Worm (Caenorhabditis elegans) whole organism, mixed stage, embryonic: ENCODE results near the gene men-1.

ENCODE experiments used
- M03D4.4 ChIP-seq: sonication (generic microtip); optimal IDR thresholded peaks from 2 replicates; lab custom pipeline; 2017; ENCODE audit warnings: mild to moderate bottlenecking, missing genetic modification characterization, missing compliant biosample characterization
- bed-3 ChIP-seq: fragments of 200-800 bp; sonication (Bioruptor generic); optimal IDR thresholded peaks from 3 replicates; lab custom pipeline; 2018; ENCODE audit warnings: mild to moderate bottlenecking, missing genetic modification characterization, moderate library complexity, missing compliant biosample characterization
- ceh-39 ChIP-seq: fragments of 150-350 bp; optimal IDR thresholded peaks from 2 replicates; lab custom pipeline; 2014; ENCODE audit warnings: missing biosample characterization, missing genetic modification characterization
- ceh-43 ChIP-seq: fragments of 200-800 bp; sonication (Bioruptor generic); optimal IDR thresholded peaks from 2 replicates; lab custom pipeline; 2018; ENCODE audit warnings: mild to moderate bottlenecking, missing genetic modification characterization, moderate library complexity, missing compliant biosample characterization
- ceh-83 ChIP-seq: fragments of 200-800 bp; sonication (Bioruptor generic); optimal IDR thresholded peaks from 2 replicates; lab custom pipeline; 2018; ENCODE audit warnings: mild to moderate bottlenecking, missing genetic modification characterization, missing compliant biosample characterization
- cnd-1 ChIP-seq: fragments of 200-800 bp; sonication (Bioruptor generic); optimal IDR thresholded peaks from 2 replicates; lab custom pipeline; 2018; ENCODE audit warnings: mild to moderate bottlenecking, missing genetic modification characterization, missing compliant biosample characterization
- drap-1 ChIP-seq: fragments of 200-800 bp; sonication (Bioruptor generic); optimal IDR thresholded peaks from 3 replicates; lab custom pipeline; 2018; ENCODE audit warnings: mild to moderate bottlenecking, missing genetic modification characterization, missing compliant biosample characterization
- elt-1 ChIP-seq: sonication (generic microtip); optimal IDR thresholded peaks from 2 replicates; lab custom pipeline; 2017; ENCODE audit warnings: missing genetic modification characterization, mild to moderate bottlenecking, missing compliant biosample characterization, antibody characterized with exemption, moderate library complexity, borderline replicate concordance; ENCODE audit not compliant: insufficient read depth
- elt-3 ChIP-seq: fragments of 150-350 bp; optimal IDR thresholded peaks from 2 replicates; lab custom pipeline; 2014; ENCODE audit warnings: missing biosample characterization, missing genetic modification characterization
- flh-1 ChIP-seq: fragments of 200-800 bp; sonication (Bioruptor generic); optimal IDR thresholded peaks from 2 replicates; lab custom pipeline; 2018; ENCODE audit warnings: mild to moderate bottlenecking, missing genetic modification characterization, moderate library complexity, missing compliant biosample characterization
- ham-2 ChIP-seq: fragments of 200-800 bp; sonication (Bioruptor generic); optimal IDR thresholded peaks from 2 replicates; lab custom pipeline; 2018; ENCODE audit warnings: mild to moderate bottlenecking, missing genetic modification characterization, missing compliant biosample characterization
- hlh-1 ChIP-seq: fragments of 150-350 bp; optimal IDR thresholded peaks from 2 replicates; lab custom pipeline; 2014; ENCODE audit warnings: missing biosample characterization, missing genetic modification reagents, missing genetic modification characterization
- lin-13 ChIP-seq: fragments of 150-350 bp; optimal IDR thresholded peaks from 2 replicates; lab custom pipeline; 2014; ENCODE audit warnings: missing biosample characterization, missing genetic modification characterization
- lin-32 ChIP-seq: fragments of 200-800 bp; sonication (Bioruptor generic); optimal IDR thresholded peaks from 2 replicates; lab custom pipeline; 2018; ENCODE audit warnings: mild to moderate bottlenecking, missing genetic modification characterization, missing compliant biosample characterization
- lsy-2 ChIP-seq: fragments of 150-350 bp; optimal IDR thresholded peaks from 2 replicates; lab custom pipeline; 2014; ENCODE audit warnings: missing biosample characterization, missing genetic modification characterization
- mab-5 ChIP-seq: fragments of 150-350 bp; optimal IDR thresholded peaks from 2 replicates; lab custom pipeline; 2014; ENCODE audit warnings: missing biosample characterization, missing genetic modification characterization
- mep-1 ChIP-seq: fragments of 150-350 bp; optimal IDR thresholded peaks from 2 replicates; lab custom pipeline; 2017; ENCODE audit warnings: missing biosample characterization, missing genetic modification reagents, missing genetic modification characterization, inconsistent platforms
- nhr-12 ChIP-seq: fragments of 150-350 bp; optimal IDR thresholded peaks from 2 replicates; lab custom pipeline; 2014; ENCODE audit warnings: missing biosample characterization, missing genetic modification characterization
- nhr-2 ChIP-seq: fragments of 150-350 bp; optimal IDR thresholded peaks from 2 replicates; lab custom pipeline; 2014; ENCODE audit warnings: missing biosample characterization, missing genetic modification characterization
- nhr-237 ChIP-seq: fragments of 150-350 bp; optimal IDR thresholded peaks from 2 replicates; lab custom pipeline; 2014; ENCODE audit warnings: missing biosample characterization, missing genetic modification characterization
- nhr-28 ChIP-seq: fragments of 150-350 bp; optimal IDR thresholded peaks from 2 replicates; lab custom pipeline; 2014; ENCODE audit warnings: missing biosample characterization, missing genetic modification characterization
- nhr-76 ChIP-seq: sonication (generic microtip); optimal IDR thresholded peaks from 2 replicates; lab custom pipeline; 2017; ENCODE audit warnings: missing biosample characterization, missing genetic modification characterization
- pha-4 ChIP-seq: fragments of 150-350 bp; optimal IDR thresholded peaks from 2 replicates; lab custom pipeline; 2018; ENCODE audit warnings: missing biosample characterization, missing genetic modification reagents, missing genetic modification characterization
- sem-2 ChIP-seq: fragments of 200-800 bp; sonication (Bioruptor generic); optimal IDR thresholded peaks from 2 replicates; lab custom pipeline; 2018; ENCODE audit warnings: mild to moderate bottlenecking, missing genetic modification characterization, missing compliant biosample characterization
- snpc-4 ChIP-seq: fragments of 150-350 bp; optimal IDR thresholded peaks from 2 replicates; lab custom pipeline; 2014; ENCODE audit warnings: missing biosample characterization, missing genetic modification characterization
- sptf-1 ChIP-seq: sonication (generic microtip); optimal IDR thresholded peaks from 2 replicates; lab custom pipeline; 2017; ENCODE audit warnings: mild to moderate bottlenecking, missing genetic modification characterization, moderate library complexity, missing compliant biosample characterization
- tbx-8 ChIP-seq: fragments of 200-800 bp; sonication (Bioruptor generic); optimal IDR thresholded peaks from 2 replicates; lab custom pipeline; 2018; ENCODE audit warnings: mild to moderate bottlenecking, missing genetic modification characterization, moderate library complexity, missing compliant biosample characterization
- unc-62 ChIP-seq: fragments of 150-350 bp; optimal IDR thresholded peaks from 2 replicates; lab custom pipeline; 2014; ENCODE audit warnings: missing biosample characterization, missing genetic modification reagents, missing genetic modification characterization
- zip-8 ChIP-seq: fragments of 150-350 bp; optimal IDR thresholded peaks from 2 replicates; lab custom pipeline; 2014; ENCODE audit warnings: missing biosample characterization, missing genetic modification characterization
- ztf-11 ChIP-seq: fragments of 150-350 bp; optimal IDR thresholded peaks from 2 replicates; lab custom pipeline; 2014; ENCODE audit warnings: missing biosample characterization, missing genetic modification characterization

Gene men-1

ce11 chrII:14233879-14234278 is at the start of gene men-1:
TSS of gene men-1 (minus strand) at chrII:14234120.
- TF ChIP-seq ceh-43 (GFP tag; lab: Kevin White, UChicago) (no peak), cnd-1 (tag; lab: Kevin White, UChicago) (no peak), unc-62 (GFP tag; lab: Kevin White, UChicago) (no peak), nhr-76 (tag; lab: Kevin White, UChicago) (no peak), ham-2 (GFP tag; lab: Kevin White, UChicago) (no peak), flh-1 (GFP tag; lab: Kevin White, UChicago) (no peak), snpc-4 (tag; lab: Kevin White, UChicago) (no peak), sem-2 (no peak)

ce11 chrII:14276409-14276808 is 42.5 kb upstream of the men-1 start, which contains the start of gene Y54G11A.3:
TSS of gene Y54G11A.3 (plus strand) at chrII:14276621.
- no peak for TF ChIP-seq mep-1 (tag; lab: Kevin White, UChicago)
- TF ChIP-seq pha-4 (tag; lab: Kevin White, UChicago), result no peak
- no peak for TF ChIP-seq drap-1 (GFP tag; lab: Kevin White, UChicago)
- TF ChIP-seq ham-2 (GFP tag; lab: Kevin White, UChicago), result no peak
- no peak for TF ChIP-seq unc-62 (GFP tag; lab: Kevin White, UChicago)

- no peak for TF ChIP-seq ceh-83 (GFP tag; lab: Kevin White, UChicago)
- TF ChIP-seq mep-1 (tag; lab: Kevin White, UChicago), result no peak
- TF ChIP-seq sem-2, result no peak
- TF ChIP-seq mab-5 (tag; lab: Kevin White, UChicago), result no peak
- TF ChIP-seq ham-2 (GFP tag; lab: Kevin White, UChicago), result no peak
- TF ChIP-seq lin-32 (GFP tag; lab: Kevin White, UChicago), result no peak
- no peak for TF ChIP-seq nhr-28 (tag; lab: Kevin White, UChicago)
- TF ChIP-seq tbx-8 (GFP tag; lab: Kevin White, UChicago), result no peak
- TF ChIP-seq lsy-2 (tag; lab: Kevin White, UChicago), result no peak
- no peak for TF ChIP-seq zip-8 (tag; lab: Kevin White, UChicago)
- TF ChIP-seq sptf-1, result no peak
- no peak for TF ChIP-seq nhr-76 (tag; lab: Kevin White, UChicago)
- no peak for TF ChIP-seq pha-4 (tag; lab: Kevin White, UChicago)
- no peak for TF ChIP-seq elt-1 (tag; lab: Kevin White, UChicago)
- TF ChIP-seq flh-1 (GFP tag; lab: Kevin White, UChicago), result no peak
- no peak for TF ChIP-seq ceh-39
- no peak for TF ChIP-seq nhr-2
- no peak for TF ChIP-seq cnd-1 (tag; lab: Kevin White, UChicago)
These were observed 35.9 kb upstream of the men-1 start for ce11 chrII:14269839-14270238.

- TF ChIP-seq mab-5 (tag; lab: Kevin White, UChicago) (no peak), hlh-1 (no peak), lin-13 (tag; lab: Kevin White, UChicago) (no peak), ztf-11 (tag; lab: Kevin White, UChicago) (no peak), mep-1 (tag; lab: Kevin White, UChicago) (no peak), elt-1 (tag; lab: Kevin White, UChicago) (no peak), lin-32 (GFP tag; lab: Kevin White, UChicago) (no peak), elt-3 (tag; lab: Kevin White, UChicago) (no peak)
These were observed 35.2 kb upstream of the men-1 start, which contains the start of gene Y54G11A.1 for ce11 chrII:14269142-14269593. TSS of gene Y54G11A.1 (minus strand) at chrII:14269192.

- TF ChIP-seq lin-13 (tag; lab: Kevin White, UChicago), result no peak
These were observed 24.0 kb upstream of the men-1 start for ce11 chrII:14257943-14258342.

- TF ChIP-seq nhr-76 (tag; lab: Kevin White, UChicago) (no peak), lsy-2 (tag; lab: Kevin White, UChicago) (no peak), tbx-8 (GFP tag; lab: Kevin White, UChicago) (no peak)
These were observed 22.9 kb upstream of the men-1 start, which contains the start of gene Y54G11A.19 for ce11 chrII:14256779-14257178. TSS of gene Y54G11A.19 (minus strand) at chrII:14256879.

ce11 chrII:14255850-14256249 is 21.9 kb upstream of the men-1 start:
- TF ChIP-seq nhr-12 (no peak), snpc-4 (tag; lab: Kevin White, UChicago) (no peak), ceh-43 (GFP tag; lab: Kevin White, UChicago) (no peak), elt-3 (tag; lab: Kevin White, UChicago) (no peak), nhr-237 (no peak), pha-4 (tag; lab: Kevin White, UChicago) (no peak), bed-3 (GFP tag; lab: Kevin White, UChicago) (no peak), drap-1 (GFP tag; lab: Kevin White, UChicago) (no peak), hlh-1 (no peak), M03D4.4 (tag; lab: Kevin White, UChicago) (no peak), mab-5 (tag; lab: Kevin White, UChicago) (no peak), zip-8 (tag; lab: Kevin White, UChicago) (no peak), unc-62 (GFP tag; lab: Kevin White, UChicago) (no peak)
- TF ChIP-seq, all 35 proteins: peak for 0
